Worm (Caenorhabditis elegans): ENCODE data around the gene fars-2.
"Not testable (repeated sequence)": the region's sequence is repeated elsewhere in the genome, so short reads cannot be mapped to it uniquely, and the experiment has no call there.

Gene fars-2

DNA sequence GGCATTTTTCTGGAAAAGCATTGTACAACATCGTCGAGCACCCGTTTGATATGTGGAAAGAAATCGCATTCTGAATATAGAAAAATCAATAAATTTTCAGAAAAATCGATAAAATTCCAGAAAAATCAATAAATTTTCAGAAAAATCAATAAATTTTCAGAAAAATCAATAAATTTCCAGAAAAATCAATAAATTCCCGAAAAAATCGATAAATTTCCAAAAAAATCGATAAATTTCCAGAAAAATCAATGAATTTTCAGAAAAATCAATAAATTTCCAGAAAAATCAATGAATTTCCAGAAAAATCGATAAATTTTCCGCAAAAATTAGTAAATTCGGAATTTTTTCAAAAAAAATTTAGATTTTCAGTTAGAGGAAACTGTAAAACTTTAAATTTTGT lies at the start of gene fars-2:
Gene fars-2 (minus strand): TSS at position 70 of the 400 bp plus-strand sequence.
- TF ChIP-seq flt-1 (GFP tag; IDR thresholded peaks at IDR 0.05) (no peak), T22C8.4 (GFP tag; IDR thresholded peaks at IDR 0.05) (peak; percentile 92)

- TF ChIP-seq cog-1 (tag; optimal IDR thresholded peaks at IDR 0.05) (no peak), ztf-23 (GFP tag; IDR thresholded peaks at IDR 0.05) (no peak), tab-1 (GFP tag; IDR thresholded peaks at IDR 0.05) (no peak), T22C8.4 (GFP tag; IDR thresholded peaks at IDR 0.05) (no peak), ztf-29 (GFP tag; IDR thresholded peaks at IDR 0.05) (no peak), flt-1 (GFP tag; IDR thresholded peaks at IDR 0.05) (no peak), klf-2 (GFP tag; conservative IDR thresholded peaks at IDR 0.05) (no peak)
Observed at ce11 chrV:19955171-19955570, 47.9 kb upstream of the fars-2 start, which contains the start of gene abhd-3.1. Gene abhd-3.1 (plus strand): TSS chrV:19955488.

DNA sequence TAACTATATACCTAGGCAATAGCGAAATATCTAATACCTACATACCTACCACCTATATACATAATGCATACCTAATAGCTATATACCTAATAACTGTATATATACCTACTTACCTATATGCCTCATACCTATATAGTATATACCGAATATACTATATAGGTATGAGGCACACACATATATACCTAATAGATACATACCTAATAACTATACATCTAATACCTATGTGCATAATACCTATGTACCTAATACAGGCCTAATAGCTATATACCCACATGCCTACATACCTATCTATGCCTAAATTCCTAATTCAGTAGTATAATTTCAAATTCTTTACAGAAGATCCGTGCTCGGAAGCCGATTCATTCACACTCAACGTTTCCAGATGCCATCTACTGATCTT lies 47.3 kb upstream of the fars-2 start:
- no peak for TF ChIP-seq cog-1 (tag; optimal IDR thresholded peaks at IDR 0.05)
- no peak for TF ChIP-seq flt-1 (GFP tag; IDR thresholded peaks at IDR 0.05)
- no peak for TF ChIP-seq T22C8.4 (GFP tag; IDR thresholded peaks at IDR 0.05)
- TF ChIP-seq ztf-23 (GFP tag; IDR thresholded peaks at IDR 0.05): no peak
- TF ChIP-seq ref-1 (GFP tag; conservative IDR thresholded peaks at IDR 0.05): no peak
- no peak for TF ChIP-seq tab-1 (GFP tag; IDR thresholded peaks at IDR 0.05)
- TF ChIP-seq klf-2 (GFP tag; conservative IDR thresholded peaks at IDR 0.05): no peak
- no peak for TF ChIP-seq med-1 (GFP tag; optimal IDR thresholded peaks at IDR 0.05; ENCODE audit: insufficient read depth)
- no peak for TF ChIP-seq ztf-29 (GFP tag; IDR thresholded peaks at IDR 0.05)

- not testable (repeated sequence) for TF ChIP-seq med-1 (GFP tag; optimal IDR thresholded peaks at IDR 0.05; ENCODE audit: insufficient read depth); tab-1 (GFP tag; IDR thresholded peaks at IDR 0.05); T22C8.4 (GFP tag; IDR thresholded peaks at IDR 0.05)
Observed at ce11 chrV:19949721-19950120, 42.5 kb upstream of the fars-2 start, which contains the start of gene Y60A3A.8. Gene Y60A3A.8 (plus strand): TSS chrV:19949978.

DNA sequence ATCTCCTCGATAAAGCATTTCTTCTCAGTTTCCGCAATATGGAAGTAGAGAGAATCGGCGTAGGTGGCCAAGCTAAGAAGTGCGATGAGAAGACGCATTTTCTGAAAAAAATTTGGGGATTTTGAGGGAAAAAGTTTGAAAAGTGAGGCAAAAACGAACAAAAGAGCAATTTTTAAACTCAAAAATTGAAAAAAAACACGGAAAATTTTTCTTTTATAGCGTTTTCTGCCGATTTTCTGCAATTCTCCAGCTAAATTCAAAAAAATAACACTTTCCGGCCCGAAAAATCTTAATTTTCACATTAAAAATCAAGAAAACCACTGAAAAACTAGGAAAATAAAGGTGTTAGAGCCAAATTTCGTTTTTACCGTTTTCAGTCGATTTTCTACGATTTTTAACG lies 41.8 kb upstream of the fars-2 start, which contains the start of gene tmed-4:
Gene tmed-4 (minus strand): TSS at position 101 of the 400 bp plus-strand sequence.
- TF ChIP-seq klf-2 (GFP tag; conservative IDR thresholded peaks at IDR 0.05); T22C8.4 (GFP tag; IDR thresholded peaks at IDR 0.05); flt-1 (GFP tag; IDR thresholded peaks at IDR 0.05): not testable (repeated sequence)

DNA sequence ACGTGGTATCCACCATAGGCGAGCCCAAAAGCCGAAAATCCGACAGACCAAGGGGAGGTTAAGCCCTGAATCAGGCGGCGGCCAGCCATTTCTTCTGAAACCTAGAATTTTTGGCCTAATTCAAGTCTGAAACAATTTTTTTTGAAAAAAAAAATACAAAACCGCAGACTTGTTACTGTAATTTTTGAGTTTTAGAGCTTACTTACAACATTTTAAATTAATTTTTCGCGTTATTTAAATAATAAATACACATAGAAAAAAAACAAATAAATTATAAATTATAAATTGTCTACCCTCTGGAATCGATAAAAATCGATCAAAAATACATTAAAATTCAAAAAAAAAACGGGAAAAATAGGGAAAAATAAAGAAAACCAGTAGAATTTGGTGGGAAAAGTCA lies 39.3 kb upstream of the fars-2 start, which contains the start of gene dhs-24:
Gene dhs-24 (minus strand): TSS at position 101 of the 400 bp plus-strand sequence.
- TF ChIP-seq flt-1 (GFP tag; IDR thresholded peaks at IDR 0.05) (no peak), T22C8.4 (GFP tag; IDR thresholded peaks at IDR 0.05) (no peak), tab-1 (GFP tag; IDR thresholded peaks at IDR 0.05) (no peak), med-1 (GFP tag; optimal IDR thresholded peaks at IDR 0.05; ENCODE audit: insufficient read depth) (no peak), ref-1 (GFP tag; conservative IDR thresholded peaks at IDR 0.05) (no peak), klf-2 (GFP tag; conservative IDR thresholded peaks at IDR 0.05) (no peak), ztf-23 (GFP tag; IDR thresholded peaks at IDR 0.05) (no peak), cog-1 (tag; optimal IDR thresholded peaks at IDR 0.05) (no peak), ztf-29 (GFP tag; IDR thresholded peaks at IDR 0.05) (no peak)

- TF ChIP-seq flt-1 (GFP tag; IDR thresholded peaks at IDR 0.05) (no peak), ztf-29 (GFP tag; IDR thresholded peaks at IDR 0.05) (no peak), cog-1 (tag; optimal IDR thresholded peaks at IDR 0.05) (no peak), tab-1 (GFP tag; IDR thresholded peaks at IDR 0.05) (no peak), klf-2 (GFP tag; conservative IDR thresholded peaks at IDR 0.05) (no peak), T22C8.4 (GFP tag; IDR thresholded peaks at IDR 0.05) (no peak), ztf-23 (GFP tag; IDR thresholded peaks at IDR 0.05) (no peak), med-1 (GFP tag; optimal IDR thresholded peaks at IDR 0.05; ENCODE audit: insufficient read depth) (no peak), ref-1 (GFP tag; conservative IDR thresholded peaks at IDR 0.05) (no peak)
Observed at ce11 chrV:19936945-19937344, 29.7 kb upstream of the fars-2 start.

- TF ChIP-seq klf-2 (GFP tag; conservative IDR thresholded peaks at IDR 0.05) (no peak), tab-1 (GFP tag; IDR thresholded peaks at IDR 0.05) (no peak), T22C8.4 (GFP tag; IDR thresholded peaks at IDR 0.05) (no peak), ref-1 (GFP tag; conservative IDR thresholded peaks at IDR 0.05) (no peak)
Observed at ce11 chrV:19934223-19934622, 27.0 kb upstream of the fars-2 start, which contains the start of gene algn-7. Gene algn-7 (minus strand): TSS chrV:19934323.

ce11 chrV:19923924-19924323 lies 16.7 kb upstream of the fars-2 start, which contains the start of gene skr-4:
Gene skr-4 (plus strand): TSS chrV:19924224.
- TF ChIP-seq ztf-29 (GFP tag; IDR thresholded peaks at IDR 0.05): no peak
- no peak for TF ChIP-seq tab-1 (GFP tag; IDR thresholded peaks at IDR 0.05)
- TF ChIP-seq klf-2 (GFP tag; conservative IDR thresholded peaks at IDR 0.05): no peak
- TF ChIP-seq ref-1 (GFP tag; conservative IDR thresholded peaks at IDR 0.05): no peak
- no peak for TF ChIP-seq flt-1 (GFP tag; IDR thresholded peaks at IDR 0.05)
- TF ChIP-seq ztf-23 (GFP tag; IDR thresholded peaks at IDR 0.05): no peak
- TF ChIP-seq med-1 (GFP tag; optimal IDR thresholded peaks at IDR 0.05; ENCODE audit: insufficient read depth): no peak
- TF ChIP-seq cog-1 (tag; optimal IDR thresholded peaks at IDR 0.05): no peak
- TF ChIP-seq T22C8.4 (GFP tag; IDR thresholded peaks at IDR 0.05): no peak

ce11 chrV:19922613-19923012 lies 15.4 kb upstream of the fars-2 start, which contains the start of gene Y60A3A.16:
Gene Y60A3A.16 (minus strand): TSS chrV:19922713.
- TF ChIP-seq T22C8.4 (GFP tag; IDR thresholded peaks at IDR 0.05) (no peak), flt-1 (GFP tag; IDR thresholded peaks at IDR 0.05) (no peak), ref-1 (GFP tag; conservative IDR thresholded peaks at IDR 0.05) (no peak), tab-1 (GFP tag; IDR thresholded peaks at IDR 0.05) (no peak), med-1 (GFP tag; optimal IDR thresholded peaks at IDR 0.05; ENCODE audit: insufficient read depth) (no peak), ztf-29 (GFP tag; IDR thresholded peaks at IDR 0.05) (no peak), ztf-23 (GFP tag; IDR thresholded peaks at IDR 0.05) (no peak), klf-2 (GFP tag; conservative IDR thresholded peaks at IDR 0.05) (no peak)
